Worm (Caenorhabditis elegans): Measurements from ENCODE around the gene set-14.

DNA sequence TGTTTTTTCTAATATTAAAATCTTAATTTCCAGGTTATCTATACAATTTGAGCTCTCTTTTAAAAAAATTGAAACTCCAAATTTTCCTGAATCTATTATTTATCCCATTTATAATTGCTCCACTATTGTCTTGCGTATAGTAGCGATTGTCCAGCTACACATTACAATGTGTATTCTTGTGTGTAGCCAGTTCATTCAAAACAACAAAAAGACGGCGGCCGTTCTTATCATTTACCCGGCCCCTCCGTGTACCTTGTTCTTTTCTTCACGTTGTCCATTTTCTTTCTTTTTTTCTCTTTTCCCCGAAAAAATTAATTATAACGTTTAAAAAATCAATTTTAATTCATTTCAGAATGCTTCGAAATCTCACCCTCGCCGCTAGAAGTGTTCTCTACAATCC is 24.6 kb upstream of the set-14 start, which contains the start of gene ech-4:
- TF ChIP-seq jun-1 (tag; optimal IDR thresholded peaks at IDR 0.05) (peak; percentile 3), lin-39 (tag; optimal IDR thresholded peaks at IDR 0.05) (no peak), pqm-1 (tag; optimal IDR thresholded peaks at IDR 0.05) (no peak), daf-12 (tag; optimal IDR thresholded peaks at IDR 0.05) (no peak), ama-1 (optimal IDR thresholded peaks at IDR 0.05) (no peak), sea-2 (GFP tag; optimal IDR thresholded peaks at IDR 0.05) (no peak), elt-2 (tag; optimal IDR thresholded peaks at IDR 0.05) (peak; percentile 47), nhr-67 (tag; optimal IDR thresholded peaks at IDR 0.05) (no peak), ZK546.5 (tag; optimal IDR thresholded peaks at IDR 0.05) (no peak)

Measured in whole organism, L3 larva.